Fruit fly (Drosophila melanogaster): ENCODE results near the gene Gart.

Gart gene

DNA sequence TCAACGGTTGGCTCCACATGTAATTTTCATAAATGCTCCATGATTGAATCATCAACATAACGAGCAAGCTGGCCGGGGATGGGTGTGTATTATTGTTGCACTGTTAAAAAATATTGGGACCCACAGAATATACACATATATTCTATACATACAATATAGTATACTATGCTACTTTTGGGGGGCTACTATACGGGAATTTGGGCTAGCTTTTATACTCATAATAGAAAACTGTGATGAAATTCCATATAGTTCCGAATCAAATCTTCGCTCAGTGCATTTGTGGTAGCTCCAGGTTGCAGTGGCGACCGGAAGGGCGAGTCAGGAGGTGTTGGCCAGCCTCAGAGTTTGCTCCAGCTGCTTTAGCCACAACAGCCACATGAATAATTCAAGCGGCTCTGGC is 48.2 kb upstream of the Gart start:
- TF ChIP-seq foxo (GFP tag; optimal IDR thresholded peaks at IDR 0.05) (peak in 1 of 2 experiments; percentile 22), h (GFP tag; optimal IDR thresholded peaks at IDR 0.05) (peak; percentile 16), HLH106 (tag; optimal IDR thresholded peaks at IDR 0.05) (peak; percentile 3), fru (GFP tag; optimal IDR thresholded peaks at IDR 0.05) (peak; percentile 26), OdsH (GFP tag; optimal IDR thresholded peaks at IDR 0.05) (no peak)

DNA sequence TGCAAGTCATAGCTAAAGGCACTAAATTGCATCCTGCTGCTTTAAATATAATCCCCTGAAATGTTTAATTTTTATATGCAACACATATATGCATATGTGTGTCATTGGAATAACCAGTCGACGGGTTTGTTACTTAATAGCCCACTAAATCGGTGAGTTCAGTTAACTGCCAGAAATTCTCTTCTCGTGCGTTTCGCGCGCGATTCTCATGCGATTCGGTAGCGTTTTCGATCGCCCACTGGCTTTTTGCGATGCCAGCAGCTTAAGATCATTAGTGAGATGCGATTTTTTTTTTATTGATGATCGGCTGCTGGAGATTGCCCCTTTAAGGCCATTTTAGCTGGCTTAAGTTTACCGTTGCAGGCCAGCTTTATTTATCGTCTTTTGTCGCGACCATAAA is 47.5 kb upstream of the Gart start:
- no peak for TF ChIP-seq GATAd (GFP tag; optimal IDR thresholded peaks at IDR 0.05)
- no peak for TF ChIP-seq CG32264 (GFP tag; optimal IDR thresholded peaks at IDR 0.05)
- TF ChIP-seq Myc (optimal IDR thresholded peaks at IDR 0.05) = peak; percentile 59
- no peak for TF ChIP-seq tai (GFP tag; optimal IDR thresholded peaks at IDR 0.05)
- TF ChIP-seq br (GFP tag; optimal IDR thresholded peaks at IDR 0.05) = no peak
- no peak for TF ChIP-seq Mio (GFP tag; optimal IDR thresholded peaks at IDR 0.05)

DNA sequence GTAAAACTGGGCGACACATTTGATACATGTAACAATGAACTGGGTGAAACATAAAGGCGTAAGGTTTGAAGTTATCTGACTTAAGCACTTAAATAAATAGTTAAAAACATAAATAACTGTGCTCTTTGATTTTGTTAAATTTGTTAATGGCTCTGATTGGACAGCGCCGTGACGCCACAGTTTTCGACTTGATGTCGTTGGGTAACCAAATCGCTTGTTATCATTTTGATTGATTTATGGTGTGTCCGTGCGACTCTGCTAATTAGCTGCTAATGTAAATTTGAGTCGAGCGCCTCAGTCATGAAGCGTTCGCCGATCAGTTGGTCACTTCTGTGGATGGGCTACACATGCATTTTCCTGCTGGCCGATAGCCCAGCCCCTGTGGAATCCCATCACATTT is 44.0 kb upstream of the Gart start, which contains the start of gene Ugt307A1:
Gene Ugt307A1 (plus strand): TSS at position 301 of the 400 bp plus-strand sequence.
- TF ChIP-seq Myc (optimal IDR thresholded peaks at IDR 0.05) (no peak), CG9705 (GFP tag; optimal IDR thresholded peaks at IDR 0.05) (no peak), fru (GFP tag; optimal IDR thresholded peaks at IDR 0.05) (no peak), tai (GFP tag; optimal IDR thresholded peaks at IDR 0.05) (no peak), Rel (GFP tag; optimal IDR thresholded peaks at IDR 0.05) (no peak), Rel (tag; optimal IDR thresholded peaks at IDR 0.05) (no peak), ey (GFP tag; optimal IDR thresholded peaks at IDR 0.05) (no peak), rgr (GFP tag; optimal IDR thresholded peaks at IDR 0.05) (no peak), CG32264 (GFP tag; optimal IDR thresholded peaks at IDR 0.05) (no peak), Abd-B (GFP tag; optimal IDR thresholded peaks at IDR 0.05) (no peak), N (GFP tag; optimal IDR thresholded peaks at IDR 0.05) (no peak), sage (GFP tag; optimal IDR thresholded peaks at IDR 0.05) (no peak), pan (optimal IDR thresholded peaks at IDR 0.05) (no peak), Jra (GFP tag; optimal IDR thresholded peaks at IDR 0.05) (no peak), Dif (GFP tag; optimal IDR thresholded peaks at IDR 0.05; ENCODE audit: partially characterized antibody) (no peak), CrebA (GFP tag; optimal IDR thresholded peaks at IDR 0.05; ENCODE audit: borderline replicate concordance) (no peak), psq (GFP tag; optimal IDR thresholded peaks at IDR 0.05) (no peak)

DNA sequence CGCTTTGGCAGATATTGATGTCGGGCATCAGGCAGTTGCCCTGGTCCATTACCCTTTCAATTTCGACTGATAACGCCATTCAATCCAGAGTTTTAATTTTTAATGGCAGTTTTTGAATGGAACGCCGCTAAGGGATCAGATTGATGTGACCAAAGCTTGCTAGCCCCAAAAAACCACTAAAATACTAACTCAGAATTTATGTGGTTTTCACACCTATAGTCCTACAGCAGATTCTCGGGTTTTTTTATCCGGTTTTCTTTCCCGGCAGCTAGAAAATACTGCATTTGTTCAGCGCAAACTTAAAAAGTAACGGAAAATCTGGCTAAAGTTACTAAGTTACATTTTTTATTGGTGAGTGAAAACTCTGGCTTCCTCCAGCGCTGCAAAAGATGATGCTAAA is 42.0 kb upstream of the Gart start, which contains the start of gene Nuf2:
Gene Nuf2 (minus strand): TSS at position 151 of the 400 bp plus-strand sequence.
- TF ChIP-seq N (GFP tag; optimal IDR thresholded peaks at IDR 0.05) (peak; percentile 83), HLH106 (tag; optimal IDR thresholded peaks at IDR 0.05) (no peak), Myc (optimal IDR thresholded peaks at IDR 0.05) (peak; percentile 33)

DNA sequence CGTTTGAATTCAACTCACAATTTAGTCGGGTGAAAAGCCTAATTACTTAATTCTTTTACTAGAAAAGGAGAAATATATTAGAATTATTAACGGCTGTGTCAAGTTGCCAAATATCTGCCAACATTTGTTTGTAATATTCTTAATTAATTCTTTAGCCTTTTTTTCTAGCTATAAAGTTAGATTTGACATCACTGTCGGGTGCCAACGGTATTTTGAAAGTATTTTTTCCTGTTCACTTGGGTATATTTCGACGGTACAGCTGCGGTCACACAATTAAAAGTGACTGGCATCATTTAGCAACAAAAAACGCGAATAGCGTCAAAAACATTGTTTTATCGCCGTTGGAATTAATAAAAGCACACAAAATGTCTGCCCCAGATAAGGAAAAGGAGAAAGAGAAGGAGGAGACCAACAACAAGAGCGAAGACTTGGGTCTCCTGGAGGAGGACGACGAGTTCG is 40.1 kb upstream of the Gart start, which contains the start of gene Sem1:
Gene Sem1 (plus strand): TSS at position 266 of the 459 bp plus-strand sequence.
- TF ChIP-seq foxo (GFP tag; optimal IDR thresholded peaks at IDR 0.05) (no peak), brk (GFP tag; optimal IDR thresholded peaks at IDR 0.05) (no peak), woc (GFP tag; optimal IDR thresholded peaks at IDR 0.05) (peak; percentile 78), sage (GFP tag; optimal IDR thresholded peaks at IDR 0.05) (no peak), fru (GFP tag; optimal IDR thresholded peaks at IDR 0.05) (no peak), pan (optimal IDR thresholded peaks at IDR 0.05) (no peak), rgr (GFP tag; optimal IDR thresholded peaks at IDR 0.05) (no peak), Hnf4 (GFP tag; optimal IDR thresholded peaks at IDR 0.05) (no peak), Hr78 (GFP tag; optimal IDR thresholded peaks at IDR 0.05) (no peak), HLH106 (tag; optimal IDR thresholded peaks at IDR 0.05) (peak; percentile 3), CG32264 (GFP tag; optimal IDR thresholded peaks at IDR 0.05) (no peak), Myc (optimal IDR thresholded peaks at IDR 0.05) (peak; percentile 85), OdsH (GFP tag; optimal IDR thresholded peaks at IDR 0.05) (no peak), CG9705 (GFP tag; optimal IDR thresholded peaks at IDR 0.05) (no peak), Jra (GFP tag; optimal IDR thresholded peaks at IDR 0.05) (no peak), Dfd (GFP tag; optimal IDR thresholded peaks at IDR 0.05) (no peak), tai (GFP tag; optimal IDR thresholded peaks at IDR 0.05) (peak; percentile 18), Dif (GFP tag; optimal IDR thresholded peaks at IDR 0.05; ENCODE audit: partially characterized antibody) (no peak), CrebA (GFP tag; optimal IDR thresholded peaks at IDR 0.05; ENCODE audit: borderline replicate concordance) (no peak), h (GFP tag; optimal IDR thresholded peaks at IDR 0.05) (no peak), dl (GFP tag; optimal IDR thresholded peaks at IDR 0.05; ENCODE audit: insufficient read depth in 1 of 2, partially characterized antibody in 2 of 2) (no peak), N (GFP tag; optimal IDR thresholded peaks at IDR 0.05) (no peak), dsf (GFP tag; optimal IDR thresholded peaks at IDR 0.05; ENCODE audit: borderline replicate concordance) (no peak), ey (GFP tag; optimal IDR thresholded peaks at IDR 0.05) (no peak), dmrt93B (GFP tag; optimal IDR thresholded peaks at IDR 0.05) (no peak), jim (GFP tag; optimal IDR thresholded peaks at IDR 0.05) (no peak), GATAd (GFP tag; optimal IDR thresholded peaks at IDR 0.05) (no peak), Abd-B (GFP tag; optimal IDR thresholded peaks at IDR 0.05) (no peak), Hr83 (GFP tag; optimal IDR thresholded peaks at IDR 0.05; ENCODE audit: poor library complexity, severe bottlenecking) (no peak), Rel (GFP tag; optimal IDR thresholded peaks at IDR 0.05) (no peak), Rel (tag; optimal IDR thresholded peaks at IDR 0.05) (peak; percentile 41)
